Fruit fly (Drosophila melanogaster) whole organism, embryonic: Measurements from ENCODE around the gene Mf.
A peak's percentile ranks its signal among the peaks of the same experiment; 100 is the strongest.

ENCODE experiments used
- CG12659 ChIP-seq: fragments of 200-800 bp; sonication (Bioruptor generic); optimal IDR thresholded peaks from 3 replicates; lab custom pipeline; 2017; ENCODE audit warnings: mild to moderate bottlenecking, missing biosample characterization, missing genetic modification reagents, missing genetic modification characterization
- CG13296 ChIP-seq: fragments of 200-800 bp; sonication (Bioruptor generic); optimal IDR thresholded peaks from 3 replicates; lab custom pipeline; 2018; ENCODE audit warnings: missing biosample characterization, mild to moderate bottlenecking, missing genetic modification characterization
- CG15073 ChIP-seq: fragments of 200-800 bp; sonication (Bioruptor generic); optimal IDR thresholded peaks from 2 replicates; lab custom pipeline; 2016; ENCODE audit warnings: missing biosample characterization, missing genetic modification characterization
- CG16813 ChIP-seq: fragments of 200-800 bp; sonication (Bioruptor generic); IDR thresholded peaks from 3 replicates; pipeline ENCODE4 v1.3.6; 2022; ENCODE audit warnings: missing biosample characterization, missing genetic modification characterization; ENCODE audit not compliant: partially characterized antibody
- CG2199 ChIP-seq: fragments of 200-800 bp; sonication (Bioruptor generic); IDR thresholded peaks from 3 replicates; pipeline ENCODE4 v1.3.6; 2022; ENCODE audit warnings: missing biosample characterization, missing genetic modification characterization
- CG2202 ChIP-seq: fragments of 200-800 bp; sonication (Bioruptor generic); optimal IDR thresholded peaks from 2 replicates; lab custom pipeline; 2018; ENCODE audit warnings: missing biosample characterization, mild to moderate bottlenecking, missing genetic modification characterization
- CG34224 ChIP-seq: fragments of 200-800 bp; sonication (Bioruptor generic); IDR thresholded peaks from 3 replicates; pipeline ENCODE4 v1.3.6; 2022; ENCODE audit warnings: missing biosample characterization, missing genetic modification characterization; ENCODE audit not compliant: partially characterized antibody
- CG5180 ChIP-seq: fragments of 200-800 bp; sonication (Bioruptor generic); optimal IDR thresholded peaks from 3 replicates; lab custom pipeline; 2017; ENCODE audit warnings: missing biosample characterization, missing genetic modification characterization, mild to moderate bottlenecking, moderate library complexity, missing genetic modification reagents
- CG6254 ChIP-seq: fragments of 200-800 bp; sonication (Bioruptor generic); optimal IDR thresholded peaks from 3 replicates; lab custom pipeline; 2017; ENCODE audit warnings: mild to moderate bottlenecking, missing biosample characterization, missing genetic modification reagents, missing genetic modification characterization
- CG6813 ChIP-seq: fragments of 200-800 bp; sonication (Bioruptor generic); optimal IDR thresholded peaks from 2 replicates; lab custom pipeline; 2017; ENCODE audit warnings: missing biosample characterization, missing genetic modification characterization, mild to moderate bottlenecking, moderate library complexity, missing genetic modification reagents
- CG8089 ChIP-seq: fragments of 200-800 bp; sonication (Bioruptor generic); optimal IDR thresholded peaks from 3 replicates; lab custom pipeline; 2016; ENCODE audit warnings: missing biosample characterization, missing genetic modification characterization
- CG8359 ChIP-seq: fragments of 200-800 bp; sonication (Bioruptor generic); optimal IDR thresholded peaks from 2 replicates; lab custom pipeline; 2017; ENCODE audit warnings: missing biosample characterization, mild to moderate bottlenecking, missing genetic modification characterization, borderline replicate concordance
- CG9817 ChIP-seq: fragments of 200-800 bp; sonication (Bioruptor generic); optimal IDR thresholded peaks from 2 replicates; lab custom pipeline; 2018; ENCODE audit warnings: missing biosample characterization, mild to moderate bottlenecking, missing genetic modification characterization, moderate library complexity
- CrebB ChIP-seq: fragments of 200-800 bp; sonication (Bioruptor generic); optimal IDR thresholded peaks from 3 replicates; lab custom pipeline; 2018; ENCODE audit warnings: missing biosample characterization, mild to moderate bottlenecking, missing genetic modification characterization
- D19B ChIP-seq: fragments of 200-800 bp; sonication (Bioruptor generic); optimal IDR thresholded peaks from 2 replicates; lab custom pipeline; 2017; ENCODE audit warnings: missing biosample characterization, mild to moderate bottlenecking, missing genetic modification characterization
- Dek ChIP-seq: fragments of 200-800 bp; sonication (Bioruptor generic); optimal IDR thresholded peaks from 3 replicates; lab custom pipeline; 2019; ENCODE audit warnings: missing biosample characterization, mild to moderate bottlenecking, missing genetic modification characterization, moderate library complexity
- Dll ChIP-seq: fragments of 200-800 bp; sonication (Bioruptor generic); IDR thresholded peaks from 4 replicates; pipeline ENCODE4 v1.3.6; 2022; ENCODE audit warnings: missing biosample characterization, missing genetic modification characterization; ENCODE audit not compliant: partially characterized antibody
- Eip74EF ChIP-seq, 2 experiments: fragments of 200-800 bp in 1 of 2; fragments of >200 bp in 1 of 2; sonication (Bioruptor generic) in 1 of 2; optimal IDR thresholded peaks; 2 replicates each; lab custom pipeline; 2017 to 2019; ENCODE audit warnings: missing biosample characterization in 2 of 2, missing genetic modification characterization in 2 of 2, mild to moderate bottlenecking in 1 of 2, moderate library complexity in 1 of 2
- Ets65A ChIP-seq: fragments of 200-800 bp; sonication (Bioruptor generic); peaks from one replicate; lab custom pipeline; 2016; ENCODE audit warnings: missing biosample characterization, missing genetic modification characterization
- Hmr ChIP-seq: fragments of 200-800 bp; sonication (Bioruptor generic); optimal IDR thresholded peaks from 3 replicates; lab custom pipeline; 2017; ENCODE audit warnings: mild to moderate bottlenecking, missing biosample characterization, missing genetic modification reagents, missing genetic modification characterization
- MBD-R2 ChIP-seq: fragments of 200-800 bp; sonication (Bioruptor generic); IDR thresholded peaks from 2 replicates; pipeline ENCODE4 v1.3.6; 2022; ENCODE audit warnings: missing biosample characterization, missing genetic modification characterization
- Myb ChIP-seq: fragments of 200-800 bp; sonication (Bioruptor generic); optimal IDR thresholded peaks from 2 replicates; lab custom pipeline; 2016; ENCODE audit warnings: missing biosample characterization, missing genetic modification characterization
- Neu2 ChIP-seq: fragments of 200-800 bp; sonication (Bioruptor generic); optimal IDR thresholded peaks from 3 replicates; lab custom pipeline; 2016; ENCODE audit warnings: missing biosample characterization, missing genetic modification characterization, borderline replicate concordance
- Nf-YB ChIP-seq: fragments of 200-800 bp; sonication (Bioruptor generic); optimal IDR thresholded peaks from 3 replicates; lab custom pipeline; 2019; ENCODE audit warnings: missing biosample characterization, mild to moderate bottlenecking, missing genetic modification characterization, moderate library complexity
- Pdp1 ChIP-seq, 2 experiments: fragments of 200-800 bp; sonication (Bioruptor generic); optimal IDR thresholded peaks; 3 replicates each; lab custom pipeline; 2016; ENCODE audit warnings: missing biosample characterization in 2 of 2, missing genetic modification characterization in 2 of 2, mild to moderate bottlenecking in 1 of 2, moderate library complexity in 1 of 2
- Ravus ChIP-seq: fragments of 200-800 bp; sonication (Bioruptor generic); IDR thresholded peaks from 2 replicates; pipeline ENCODE4 v1.3.6; 2022; ENCODE audit warnings: missing biosample characterization, missing genetic modification characterization
- Taf1 ChIP-seq: fragments of 200-800 bp; sonication (Bioruptor generic); IDR thresholded peaks from 2 replicates; pipeline ENCODE4 v1.3.6; 2022; ENCODE audit warnings: missing biosample characterization, missing genetic modification characterization
- abd-A ChIP-seq: fragments of 200-800 bp; sonication (Bioruptor generic); optimal IDR thresholded peaks from 3 replicates; lab custom pipeline; 2019; ENCODE audit warnings: missing biosample characterization, mild to moderate bottlenecking, missing genetic modification characterization, moderate library complexity
- ase ChIP-seq: fragments of 200-800 bp; sonication (Bioruptor generic); IDR thresholded peaks from 3 replicates; pipeline ENCODE4 v1.3.6; 2022; ENCODE audit warnings: missing biosample characterization, missing genetic modification characterization
- br ChIP-seq: fragments of >200 bp; optimal IDR thresholded peaks from 2 replicates; lab custom pipeline; 2017
- cg ChIP-seq: fragments of 200-800 bp; sonication (Bioruptor generic); optimal IDR thresholded peaks from 3 replicates; lab custom pipeline; 2019; ENCODE audit warnings: missing biosample characterization, mild to moderate bottlenecking, missing genetic modification characterization, moderate library complexity
- dmrt99B ChIP-seq: fragments of 200-800 bp; sonication (Bioruptor generic); optimal IDR thresholded peaks from 2 replicates; lab custom pipeline; 2018; ENCODE audit warnings: missing biosample characterization, mild to moderate bottlenecking, missing genetic modification characterization, moderate library complexity
- hbn ChIP-seq: fragments of 200-800 bp; sonication (Bioruptor generic); IDR thresholded peaks from 2 replicates; pipeline ENCODE4 v1.3.6; 2022; ENCODE audit warnings: missing biosample characterization, missing genetic modification characterization; ENCODE audit not compliant: partially characterized antibody
- hkb ChIP-seq, 2 experiments: fragments of 200-800 bp in 1 of 2; fragments of >200 bp in 1 of 2; sonication (Bioruptor generic) in 1 of 2; IDR thresholded peaks in 1 of 2; optimal IDR thresholded peaks in 1 of 2; 2 replicates each; pipeline versions ENCODE4 v1.3.6 to Lab custom; 2017 to 2022; ENCODE audit warnings: missing biosample characterization in 1 of 2, missing genetic modification characterization in 1 of 2
- jing ChIP-seq: fragments of 200-800 bp; sonication (Bioruptor generic); optimal IDR thresholded peaks from 2 replicates; lab custom pipeline; 2018; ENCODE audit warnings: missing biosample characterization, mild to moderate bottlenecking, missing genetic modification characterization
- kah ChIP-seq: fragments of 200-800 bp; sonication (Bioruptor generic); optimal IDR thresholded peaks from 2 replicates; lab custom pipeline; 2018; ENCODE audit warnings: missing biosample characterization, mild to moderate bottlenecking, missing genetic modification characterization
- knrl ChIP-seq: fragments of 200-800 bp; sonication (Bioruptor generic); IDR thresholded peaks from 3 replicates; pipeline ENCODE4 v1.3.6; 2022; ENCODE audit warnings: missing biosample characterization, missing genetic modification characterization; ENCODE audit not compliant: partially characterized antibody
- luna ChIP-seq: fragments of 200-800 bp; sonication (Bioruptor generic); optimal IDR thresholded peaks from 2 replicates; lab custom pipeline; 2016; ENCODE audit warnings: missing biosample characterization, missing genetic modification characterization
- nerfin-1 ChIP-seq: fragments of 200-800 bp; sonication (Bioruptor generic); optimal IDR thresholded peaks from 3 replicates; lab custom pipeline; 2019; ENCODE audit warnings: missing biosample characterization, mild to moderate bottlenecking, missing genetic modification characterization, moderate library complexity
- pho ChIP-seq: fragments of 200-800 bp; sonication (Bioruptor generic); optimal IDR thresholded peaks from 2 replicates; lab custom pipeline; 2016; ENCODE audit warnings: missing biosample characterization, missing genetic modification characterization
- phol ChIP-seq: fragments of 200-800 bp; sonication (Bioruptor generic); optimal IDR thresholded peaks from 3 replicates; lab custom pipeline; 2018; ENCODE audit warnings: missing biosample characterization, mild to moderate bottlenecking, missing genetic modification characterization, moderate library complexity
- pita ChIP-seq: fragments of 200-800 bp; sonication (Bioruptor generic); optimal IDR thresholded peaks from 2 replicates; lab custom pipeline; 2017; ENCODE audit warnings: missing biosample characterization, mild to moderate bottlenecking, missing genetic modification characterization
- prd ChIP-seq, 3 experiments: fragments of >200 bp in 2 of 3; fragments of 200-800 bp in 1 of 3; sonication (Bioruptor generic) in 1 of 3; optimal IDR thresholded peaks in 2 of 3; IDR thresholded peaks in 1 of 3; 2 replicates in 2 of 3; 3 replicates in 1 of 3; pipeline versions ENCODE4 v1.3.6 to Lab custom; 2017 to 2022; ENCODE audit warnings: missing biosample characterization in 1 of 3, missing genetic modification characterization in 1 of 3
- ranshi ChIP-seq: fragments of 200-800 bp; sonication (Bioruptor generic); IDR thresholded peaks from 2 replicates; pipeline ENCODE4 v1.3.6; 2022; ENCODE audit warnings: missing biosample characterization, missing genetic modification characterization
- seq ChIP-seq: fragments of 200-800 bp; sonication (Bioruptor generic); IDR thresholded peaks from 2 replicates; pipeline ENCODE4 v1.3.6; 2022; ENCODE audit warnings: missing biosample characterization, missing genetic modification characterization
- slou ChIP-seq: fragments of 200-800 bp; sonication (Bioruptor generic); optimal IDR thresholded peaks from 3 replicates; lab custom pipeline; 2016; ENCODE audit warnings: missing biosample characterization, missing genetic modification characterization
- vfl ChIP-seq: fragments of 200-800 bp; sonication (Bioruptor generic); optimal IDR thresholded peaks from 2 replicates; lab custom pipeline; 2016; ENCODE audit warnings: missing biosample characterization, missing genetic modification characterization
- vvl ChIP-seq: fragments of 200-800 bp; sonication (Bioruptor generic); IDR thresholded peaks from 2 replicates; pipeline ENCODE4 v1.3.6; 2022; ENCODE audit warnings: missing biosample characterization, missing genetic modification characterization
- zfh2 ChIP-seq: fragments of 200-800 bp; sonication (Bioruptor generic); optimal IDR thresholded peaks from 2 replicates; lab custom pipeline; 2016; ENCODE audit warnings: missing biosample characterization, missing genetic modification characterization

Gene Mf

dm6 chr3R:15131677-15132076 lies 49.6 kb downstream of the Mf start, which contains the start of gene CG42788 (continued):
- TF ChIP-seq CG13296 (GFP tag; lab: Kevin White, UChicago) (peak; percentile 22), CG5180 (GFP tag; lab: Kevin White, UChicago) (peak; percentile 34), br (lab: Kevin White, UChicago) (no peak), D19B (GFP tag; lab: Kevin White, UChicago) (no peak), pita (GFP tag; lab: Kevin White, UChicago) (peak; percentile 96), CG8359 (GFP tag; lab: Kevin White, UChicago) (peak; percentile 11), Ets65A (no peak), jing (GFP tag; lab: Kevin White, UChicago) (no peak), CG2202 (tag; lab: Kevin White, UChicago) (peak; percentile 53), CG15073 (no peak), Pdp1 (GFP tag; optimal IDR thresholded peaks at IDR 0.05; lab: Kevin White, UChicago) (peak in 1 of 2 experiments; percentile 76), prd (optimal IDR thresholded peaks at IDR 0.05; lab: Kevin White, UChicago) (no peak), prd (GFP tag; IDR thresholded peaks at IDR 0.05; lab: Robert Waterston, UW) (no peak), kah (GFP tag; lab: Kevin White, UChicago) (no peak), vvl (GFP tag; lab: Robert Waterston, UW) (no peak), MBD-R2 (GFP tag; lab: Robert Waterston, UW) (no peak), abd-A (tag; lab: Kevin White, UChicago) (peak; percentile 91), CG6254 (peak; percentile 72), hbn (GFP tag; lab: Robert Waterston, UW) (no peak), Eip74EF (GFP tag; optimal IDR thresholded peaks at IDR 0.05; lab: Kevin White, UChicago) (peak in 1 of 2 experiments; percentile 80), Dll (GFP tag; lab: Robert Waterston, UW) (no peak), nerfin-1 (tag; lab: Kevin White, UChicago) (peak; percentile 25), Ravus (no peak), Hmr (GFP tag; lab: Kevin White, UChicago) (peak; percentile 80), seq (GFP tag; lab: Robert Waterston, UW) (no peak), knrl (no peak), CG9817 (tag; lab: Kevin White, UChicago) (peak; percentile 10), slou (no peak), Nf-YB (GFP tag; lab: Kevin White, UChicago) (peak; percentile 52), CG12659 (GFP tag; lab: Kevin White, UChicago) (peak; percentile 95), pho (GFP tag; lab: Kevin White, UChicago) (peak; percentile 84), dmrt99B (tag; lab: Kevin White, UChicago) (peak; percentile 53), CG34224 (GFP tag; lab: Robert Waterston, UW) (no peak), CG16813 (GFP tag; lab: Robert Waterston, UW) (no peak), CrebB (tag; lab: Kevin White, UChicago) (peak; percentile 89), ranshi (GFP tag; lab: Robert Waterston, UW) (no peak), CG8089 (peak; percentile 64), Taf1 (no peak), luna (GFP tag; lab: Kevin White, UChicago) (peak; percentile 78), CG2199 (GFP tag; lab: Robert Waterston, UW) (no peak), CG6813 (GFP tag; lab: Kevin White, UChicago) (peak; percentile 48), zfh2 (GFP tag; lab: Kevin White, UChicago) (peak; percentile 41), vfl (GFP tag; lab: Kevin White, UChicago) (peak; percentile 67), Myb (GFP tag; lab: Kevin White, UChicago) (peak; percentile 89), cg (GFP tag; lab: Kevin White, UChicago) (peak; percentile 94), hkb (optimal IDR thresholded peaks at IDR 0.05; lab: Kevin White, UChicago) (no peak), hkb (GFP tag; IDR thresholded peaks at IDR 0.05; lab: Robert Waterston, UW) (no peak), phol (peak; percentile 49), Dek (tag; lab: Kevin White, UChicago) (peak; percentile 56), ase (GFP tag; lab: Robert Waterston, UW) (no peak), Neu2 (GFP tag; lab: Kevin White, UChicago) (no peak)
